Worm (Caenorhabditis elegans) whole organism, midembryonic: ENCODE data around the gene crb-3.

Source experiments
- cog-1 ChIP-seq: sonication (generic microtip); optimal IDR thresholded peaks from 2 replicates; lab custom pipeline; 2016; ENCODE audit warnings: missing genetic modification characterization, missing compliant biosample characterization
- flt-1 ChIP-seq: fragments of 200-800 bp; sonication (Bioruptor generic); IDR thresholded peaks from 2 replicates; pipeline ENCODE4 v1.3.6; 2022; ENCODE audit warnings: missing genetic modification characterization, missing compliant biosample characterization
- klf-2 ChIP-seq: fragments of 200-800 bp; sonication (Bioruptor generic); conservative IDR thresholded peaks from 2 replicates; pipeline ENCODE4 v1.3.6; 2022; ENCODE audit warnings: missing genetic modification reagents, missing genetic modification characterization, missing compliant biosample characterization
- ref-1 ChIP-seq: fragments of 200-800 bp; sonication (Bioruptor generic); conservative IDR thresholded peaks from 2 replicates; pipeline ENCODE4 v1.3.6; 2022; ENCODE audit warnings: missing genetic modification reagents, missing genetic modification characterization, missing compliant biosample characterization
- tab-1 ChIP-seq: fragments of 200-800 bp; sonication (Bioruptor generic); IDR thresholded peaks from 2 replicates; pipeline ENCODE4 v1.3.6; 2022; ENCODE audit warnings: missing genetic modification characterization, missing compliant biosample characterization
- ztf-29 ChIP-seq: fragments of 200-800 bp; sonication (Bioruptor generic); IDR thresholded peaks from 2 replicates; pipeline ENCODE4 v1.3.6; 2022; ENCODE audit warnings: missing genetic modification reagents, missing genetic modification characterization, missing compliant biosample characterization

ce11 chrX:9225273-9225672 is 21.7 kb downstream of the crb-3 start:
- peak; percentile 73 for TF ChIP-seq flt-1 (GFP tag; lab: Robert Waterston, UW)
- TF ChIP-seq ref-1 (GFP tag; lab: Robert Waterston, UW), result no peak
- TF ChIP-seq ztf-29 (GFP tag; lab: Robert Waterston, UW), result no peak
- no peak for TF ChIP-seq tab-1 (GFP tag; lab: Robert Waterston, UW)
- 0 out of 2 replicates have a peak, but pooled peaks have one; percentile 51 for TF ChIP-seq klf-2 (GFP tag; lab: Robert Waterston, UW)
- peak; percentile 48 for TF ChIP-seq cog-1 (tag; lab: Kevin White, UChicago)
